Worm (Caenorhabditis elegans) whole organism, midembryonic: ENCODE data around the gene cht-5.

ENCODE experiments used
- klf-2 ChIP-seq: fragments of 200-800 bp; sonication (Bioruptor generic); conservative IDR thresholded peaks from 2 replicates; pipeline ENCODE4 v1.3.6; 2022; ENCODE audit warnings: missing genetic modification reagents, missing genetic modification characterization, missing compliant biosample characterization
- med-1 ChIP-seq: sonication (generic microtip); optimal IDR thresholded peaks from 2 replicates; lab custom pipeline; 2017; ENCODE audit warnings: missing genetic modification characterization, mild to moderate bottlenecking, missing compliant biosample characterization, antibody characterized with exemption, missing genetic modification reagents; ENCODE audit not compliant: insufficient read depth
- tab-1 ChIP-seq: fragments of 200-800 bp; sonication (Bioruptor generic); IDR thresholded peaks from 2 replicates; pipeline ENCODE4 v1.3.6; 2022; ENCODE audit warnings: missing genetic modification characterization, missing compliant biosample characterization

DNA sequence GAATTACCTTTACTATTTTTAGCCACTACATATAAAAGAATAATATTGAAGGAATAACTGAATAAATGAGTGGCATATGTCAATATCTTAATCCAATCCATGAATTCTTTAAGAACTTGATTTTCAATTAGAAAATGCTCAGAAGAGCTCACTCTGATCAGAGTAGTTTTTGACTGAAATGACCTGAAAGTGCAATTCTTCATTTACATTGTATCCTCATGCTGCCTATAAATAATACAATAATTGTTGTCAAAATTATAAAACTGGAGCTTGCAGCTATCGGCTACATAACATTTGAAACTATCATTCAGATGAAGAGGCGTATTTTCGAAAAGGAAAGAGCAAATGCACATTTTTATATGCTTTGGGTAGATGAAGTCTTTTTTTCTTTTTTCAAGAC is 8.2 kb downstream of the cht-5 start, which contains the start of gene srxa-19:
- no peak for TF ChIP-seq klf-2 (GFP tag; lab: Robert Waterston, UW)
- no peak for TF ChIP-seq tab-1 (GFP tag; lab: Robert Waterston, UW)
- TF ChIP-seq med-1 (GFP tag; lab: Kevin White, UChicago): no peak
